Fruit fly (Drosophila melanogaster) S2 (cell line): Measurements from ENCODE around the gene CG10211.

ENCODE experiments used
- CG8478 ChIP-seq: fragments of >200 bp; optimal IDR thresholded peaks from 2 replicates; lab custom pipeline; 2018
- CTCF ChIP-seq, 2 experiments: fragments of >200 bp; optimal IDR thresholded peaks; 2 replicates each; lab custom pipeline; 2018

dm6 chr2L:18468010-18468409, 49.3 kb upstream of the CG10211 start:
- TF ChIP-seq CTCF (optimal IDR thresholded peaks at IDR 0.05; lab: Kevin White, UChicago) (no peak), CG8478 (lab: Kevin White, UChicago) (no peak)
